Worm (Caenorhabditis elegans): Measurements from ENCODE around the gene F42D1.4.

F42D1.4 gene

ce11 chrX:14810718-14811117 lies 3.7 kb downstream of the F42D1.4 start, which contains the start of gene atf-4 (continued):
- TF ChIP-seq sup-37 (GFP tag; optimal IDR thresholded peaks at IDR 0.05) (no peak), mdl-1 (tag; optimal IDR thresholded peaks at IDR 0.05) (peak in 1 of 2 experiments; percentile 87), unc-98 (GFP tag; IDR thresholded peaks at IDR 0.05) (no peak), aha-1 (tag; optimal IDR thresholded peaks at IDR 0.05) (no peak), tbx-2 (tag; optimal IDR thresholded peaks at IDR 0.05) (peak; percentile 76), hlh-4 (tag; optimal IDR thresholded peaks at IDR 0.05) (no peak), grh-1 (GFP tag; IDR thresholded peaks at IDR 0.05) (no peak), ceh-63 (GFP tag; optimal IDR thresholded peaks at IDR 0.05) (no peak), mep-1 (tag; optimal IDR thresholded peaks at IDR 0.05) (peak; percentile 76), nhr-77 (tag; optimal IDR thresholded peaks at IDR 0.05) (no peak), elt-2 (tag; optimal IDR thresholded peaks at IDR 0.05) (peak; percentile 66), ceh-90 (tag; optimal IDR thresholded peaks at IDR 0.05) (no peak), nhr-28 (tag; optimal IDR thresholded peaks at IDR 0.05) (no peak), F16B12.6 (tag; optimal IDR thresholded peaks at IDR 0.05) (no peak), unc-130 (tag; optimal IDR thresholded peaks at IDR 0.05) (peak; percentile 73), mab-9 (GFP tag; IDR thresholded peaks at IDR 0.05) (0 out of 2 replicates have a peak, but pooled peaks have one; percentile 47), swsn-7 (tag; optimal IDR thresholded peaks at IDR 0.05) (peak; percentile 72), ets-5 (GFP tag; IDR thresholded peaks at IDR 0.05) (no peak), C16A3.4 (tag; optimal IDR thresholded peaks at IDR 0.05) (peak; percentile 17), nhr-84 (tag; optimal IDR thresholded peaks at IDR 0.05) (no peak), isw-1 (GFP tag; IDR thresholded peaks at IDR 0.05) (no peak), snpc-4 (tag; optimal IDR thresholded peaks at IDR 0.05) (peak; percentile 19), snu-23 (GFP tag; optimal IDR thresholded peaks at IDR 0.05) (peak; percentile 86), ceh-82 (tag; optimal IDR thresholded peaks at IDR 0.05) (peak in 2 of 3 experiments; percentile 20 to 41), fkh-4 (tag; optimal IDR thresholded peaks at IDR 0.05; ENCODE audit: borderline replicate concordance) (no peak), lin-39 (tag; optimal IDR thresholded peaks at IDR 0.05) (peak; percentile 33), vab-15 (tag; optimal IDR thresholded peaks at IDR 0.05) (no peak), irx-1 (tag; optimal IDR thresholded peaks at IDR 0.05) (peak; percentile 28), alr-1 (tag; optimal IDR thresholded peaks at IDR 0.05; ENCODE audit: borderline replicate concordance) (no peak), pax-3 (tag; optimal IDR thresholded peaks at IDR 0.05) (peak; percentile 17), tlp-1 (tag; optimal IDR thresholded peaks at IDR 0.05) (no peak), sptf-1 (tag; optimal IDR thresholded peaks at IDR 0.05) (no peak), egl-27 (tag; optimal IDR thresholded peaks at IDR 0.05) (no peak), ceh-88 (GFP tag; IDR thresholded peaks at IDR 0.05) (no peak), egl-13 (tag; optimal IDR thresholded peaks at IDR 0.05) (peak; percentile 60), xbp-1 (tag; optimal IDR thresholded peaks at IDR 0.05) (peak; percentile 62), lin-13 (GFP tag; optimal IDR thresholded peaks at IDR 0.05) (peak; percentile 49), rnt-1 (tag; optimal IDR thresholded peaks at IDR 0.05) (peak; percentile 74), nhr-11 (tag; optimal IDR thresholded peaks at IDR 0.05) (peak; percentile 70), C34B4.2 (tag; optimal IDR thresholded peaks at IDR 0.05) (no peak), nhr-71 (tag; optimal IDR thresholded peaks at IDR 0.05) (peak; percentile 92), ces-1 (GFP tag; optimal IDR thresholded peaks at IDR 0.05) (no peak), dsc-1 (tag; optimal IDR thresholded peaks at IDR 0.05) (peak; percentile 79), lir-3 (tag; optimal IDR thresholded peaks at IDR 0.05; ENCODE audit: poor library complexity) (no peak), nhr-90 (tag; optimal IDR thresholded peaks at IDR 0.05; ENCODE audit: poor library complexity) (peak; percentile 52), lin-15B (tag; optimal IDR thresholded peaks at IDR 0.05) (no peak), Y116A8C.19 (tag; optimal IDR thresholded peaks at IDR 0.05; ENCODE audit: borderline replicate concordance) (no peak), zip-4 (GFP tag; optimal IDR thresholded peaks at IDR 0.05) (no peak), jun-1 (tag; optimal IDR thresholded peaks at IDR 0.05) (peak; percentile 7)
